Worm (Caenorhabditis elegans) whole organism, L3 larva: ENCODE data around the gene W08A12.3.

Experiments
- R02D3.7 ChIP-seq: fragments of 150-350 bp; optimal IDR thresholded peaks from 2 replicates; lab custom pipeline; 2014; ENCODE audit warnings: missing biosample characterization, missing genetic modification characterization
- aly-2 ChIP-seq: fragments of 150-350 bp; optimal IDR thresholded peaks from 2 replicates; lab custom pipeline; 2014; ENCODE audit warnings: missing biosample characterization, missing genetic modification characterization
- ceh-16 ChIP-seq: sonication (generic microtip); optimal IDR thresholded peaks from 2 replicates; lab custom pipeline; 2017; ENCODE audit warnings: missing biosample characterization, missing genetic modification characterization
- ceh-28 ChIP-seq: fragments of 150-350 bp; optimal IDR thresholded peaks from 2 replicates; lab custom pipeline; 2014; ENCODE audit warnings: missing biosample characterization, missing genetic modification reagents, missing genetic modification characterization
- ceh-82 ChIP-seq: fragments of 150-350 bp; optimal IDR thresholded peaks from 2 replicates; lab custom pipeline; 2014; ENCODE audit warnings: missing biosample characterization, missing genetic modification characterization
- ceh-9 ChIP-seq: sonication (generic microtip); optimal IDR thresholded peaks from 2 replicates; lab custom pipeline; 2018; ENCODE audit warnings: missing biosample characterization, missing genetic modification characterization
- daf-12 ChIP-seq: fragments of 150-350 bp; optimal IDR thresholded peaks from 2 replicates; lab custom pipeline; 2014; ENCODE audit warnings: missing biosample characterization, missing genetic modification reagents, missing genetic modification characterization
- egl-27 ChIP-seq: sonication (generic microtip); optimal IDR thresholded peaks from 4 replicates; lab custom pipeline; 2017; ENCODE audit warnings: missing biosample characterization, missing genetic modification reagents, missing genetic modification characterization
- egl-5 ChIP-seq: fragments of 150-350 bp; optimal IDR thresholded peaks from 2 replicates; lab custom pipeline; 2017; ENCODE audit warnings: missing biosample characterization, missing genetic modification reagents, missing genetic modification characterization, inconsistent platforms
- elt-1 ChIP-seq: fragments of 150-350 bp; optimal IDR thresholded peaks from 2 replicates; lab custom pipeline; 2014; ENCODE audit warnings: missing biosample characterization, missing genetic modification characterization
- elt-2 ChIP-seq: sonication (generic microtip); optimal IDR thresholded peaks from 2 replicates; lab custom pipeline; 2016; ENCODE audit warnings: missing genetic modification reagents, mild to moderate bottlenecking, missing genetic modification characterization, missing compliant biosample characterization
- elt-3 ChIP-seq, 3 experiments: fragments of 150-350 bp in 1 of 3; sonication (generic microtip) in 2 of 3; optimal IDR thresholded peaks; 2 replicates in 2 of 3; 4 replicates in 1 of 3; lab custom pipeline; 2014 to 2017; ENCODE audit warnings: missing biosample characterization in 3 of 3, missing genetic modification characterization in 3 of 3
- eor-1 ChIP-seq, 2 experiments: fragments of 150-350 bp; optimal IDR thresholded peaks; 2 replicates each; lab custom pipeline; 2014 to 2018; ENCODE audit warnings: missing biosample characterization in 2 of 2, missing genetic modification characterization in 2 of 2
- fkh-10 ChIP-seq: sonication (generic microtip); optimal IDR thresholded peaks from 2 replicates; lab custom pipeline; 2017; ENCODE audit warnings: missing biosample characterization, missing genetic modification reagents, missing genetic modification characterization
- fkh-2 ChIP-seq: fragments of 150-350 bp; optimal IDR thresholded peaks from 2 replicates; lab custom pipeline; 2014; ENCODE audit warnings: missing biosample characterization, missing genetic modification reagents, missing genetic modification characterization
- hmg-11 ChIP-seq: sonication (generic microtip); optimal IDR thresholded peaks from 2 replicates; lab custom pipeline; 2016; ENCODE audit warnings: missing genetic modification characterization, missing compliant biosample characterization
- jun-1 ChIP-seq: fragments of 150-350 bp; optimal IDR thresholded peaks from 2 replicates; lab custom pipeline; 2014; ENCODE audit warnings: missing biosample characterization, missing genetic modification reagents, missing genetic modification characterization
- lin-15B ChIP-seq: fragments of 150-350 bp; optimal IDR thresholded peaks from 2 replicates; lab custom pipeline; 2014; ENCODE audit warnings: missing biosample characterization, missing genetic modification characterization
- lin-39 ChIP-seq: fragments of 150-350 bp; optimal IDR thresholded peaks from 2 replicates; lab custom pipeline; 2018; ENCODE audit warnings: missing biosample characterization, missing genetic modification reagents, missing genetic modification characterization
- mdl-1 ChIP-seq: fragments of 150-350 bp; optimal IDR thresholded peaks from 2 replicates; lab custom pipeline; 2014; ENCODE audit warnings: missing biosample characterization, missing genetic modification characterization
- mml-1 ChIP-seq: fragments of 150-350 bp; sonication (generic microtip); optimal IDR thresholded peaks from 3 replicates; lab custom pipeline; 2014; ENCODE audit warnings: missing biosample characterization, missing genetic modification characterization
- nfya-1 ChIP-seq: sonication (generic microtip); optimal IDR thresholded peaks from 2 replicates; lab custom pipeline; 2017; ENCODE audit warnings: missing genetic modification characterization, mild to moderate bottlenecking, missing compliant biosample characterization, antibody characterized with exemption, moderate library complexity; ENCODE audit not compliant: insufficient read depth
- nhr-11 ChIP-seq: fragments of 150-350 bp; optimal IDR thresholded peaks from 2 replicates; lab custom pipeline; 2014; ENCODE audit warnings: missing biosample characterization, missing genetic modification characterization
- nhr-23 ChIP-seq: fragments of 150-350 bp; optimal IDR thresholded peaks from 2 replicates; lab custom pipeline; 2014; ENCODE audit warnings: missing biosample characterization, missing genetic modification reagents, missing genetic modification characterization
- nhr-237 ChIP-seq: fragments of 150-350 bp; optimal IDR thresholded peaks from 2 replicates; lab custom pipeline; 2014; ENCODE audit warnings: missing biosample characterization, missing genetic modification characterization
- nhr-25 ChIP-seq: sonication (generic microtip); optimal IDR thresholded peaks from 2 replicates; lab custom pipeline; 2017; ENCODE audit warnings: missing biosample characterization, missing genetic modification characterization
- nhr-67 ChIP-seq: fragments of 150-350 bp; optimal IDR thresholded peaks from 2 replicates; lab custom pipeline; 2014; ENCODE audit warnings: missing biosample characterization, missing genetic modification characterization
- nhr-77 ChIP-seq: fragments of 150-350 bp; optimal IDR thresholded peaks from 2 replicates; lab custom pipeline; 2014; ENCODE audit warnings: missing biosample characterization, missing genetic modification characterization
- pha-4 ChIP-seq: fragments of 150-350 bp; optimal IDR thresholded peaks from 2 replicates; lab custom pipeline; 2014; ENCODE audit warnings: missing biosample characterization, missing genetic modification reagents, missing genetic modification characterization
- pqm-1 ChIP-seq: fragments of 150-350 bp; optimal IDR thresholded peaks from 2 replicates; lab custom pipeline; 2017; ENCODE audit warnings: missing biosample characterization, missing genetic modification characterization, inconsistent platforms
- skn-1 ChIP-seq: fragments of 150-350 bp; optimal IDR thresholded peaks from 2 replicates; lab custom pipeline; 2014; ENCODE audit warnings: missing biosample characterization, missing genetic modification characterization
- snpc-4 ChIP-seq: fragments of 150-350 bp; optimal IDR thresholded peaks from 2 replicates; lab custom pipeline; 2014; ENCODE audit warnings: missing biosample characterization, missing genetic modification characterization
- tbx-2 ChIP-seq: sonication (generic microtip); optimal IDR thresholded peaks from 2 replicates; lab custom pipeline; 2016; ENCODE audit warnings: mild to moderate bottlenecking, missing genetic modification characterization, missing compliant biosample characterization
- unc-39 ChIP-seq: sonication (generic microtip); optimal IDR thresholded peaks from 4 replicates; lab custom pipeline; 2017; ENCODE audit warnings: missing biosample characterization, missing genetic modification characterization
- unc-62 ChIP-seq: fragments of 150-350 bp; sonication (generic microtip); optimal IDR thresholded peaks from 4 replicates; lab custom pipeline; 2014; ENCODE audit warnings: missing biosample characterization, missing genetic modification reagents, missing genetic modification characterization
- zag-1 ChIP-seq: fragments of 150-350 bp; optimal IDR thresholded peaks from 2 replicates; lab custom pipeline; 2014; ENCODE audit warnings: missing biosample characterization, missing genetic modification characterization
- ztf-11 ChIP-seq: fragments of 150-350 bp; optimal IDR thresholded peaks from 2 replicates; lab custom pipeline; 2014; ENCODE audit warnings: missing biosample characterization, missing genetic modification characterization
- ztf-4 ChIP-seq: fragments of 150-350 bp; optimal IDR thresholded peaks from 2 replicates; lab custom pipeline; 2014; ENCODE audit warnings: missing biosample characterization, missing genetic modification characterization

The W08A12.3 gene

DNA sequence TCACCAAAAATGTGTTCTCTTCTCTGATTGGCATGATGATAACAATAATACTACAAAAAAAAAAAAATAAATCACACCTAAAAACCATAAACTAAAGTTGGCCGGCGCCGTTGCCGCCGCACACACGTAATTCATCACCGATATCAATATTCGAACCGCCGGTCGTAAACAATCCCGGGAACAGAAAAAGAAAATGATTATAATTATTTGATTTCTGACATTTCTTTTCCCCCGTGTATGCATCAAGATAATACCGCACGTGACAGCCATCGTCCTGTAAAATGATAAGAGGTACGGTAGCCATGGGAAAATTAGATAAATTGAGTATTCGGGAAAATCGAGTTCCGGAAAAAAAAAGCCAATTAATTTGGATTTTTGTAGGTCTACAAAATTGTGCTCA lies 14.4 kb downstream of the W08A12.3 start:
- TF ChIP-seq pqm-1 (tag; lab: Kevin White, UChicago) (peak; percentile 59), nhr-23 (tag; lab: Kevin White, UChicago) (no peak), R02D3.7 (no peak), ceh-16 (tag; lab: Kevin White, UChicago) (no peak), fkh-2 (no peak), lin-15B (tag; lab: Kevin White, UChicago) (no peak), aly-2 (tag; lab: Kevin White, UChicago) (no peak), snpc-4 (tag; lab: Kevin White, UChicago) (no peak), elt-1 (tag; lab: Kevin White, UChicago) (no peak), egl-5 (tag; lab: Kevin White, UChicago) (no peak), pha-4 (peak; percentile 14), unc-62 (GFP tag; lab: Kevin White, UChicago) (no peak), ztf-11 (tag; lab: Kevin White, UChicago) (no peak), jun-1 (tag; lab: Kevin White, UChicago) (peak; percentile 37), nfya-1 (peak; percentile 8), elt-2 (tag; lab: Kevin White, UChicago) (peak; percentile 98)

DNA sequence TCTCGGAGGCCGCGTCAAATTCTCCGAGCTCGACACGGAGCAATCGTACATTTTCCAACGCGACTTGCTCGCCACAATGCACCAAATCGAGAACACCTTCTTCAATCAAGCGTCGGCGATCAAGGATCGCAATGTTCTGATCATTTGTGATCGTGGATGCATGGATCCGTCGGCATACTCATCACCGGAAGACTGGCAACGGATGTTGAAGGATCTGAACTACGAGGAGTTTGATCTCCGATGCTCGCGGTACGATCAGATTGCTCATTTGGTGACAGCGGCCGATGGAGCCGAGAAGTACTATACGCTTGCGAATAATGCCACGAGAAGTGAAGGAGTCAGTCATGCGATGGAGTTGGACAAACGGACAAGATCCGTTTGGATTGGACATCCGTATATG lies 15.8 kb downstream of the W08A12.3 start:
- TF ChIP-seq ceh-9 (tag; lab: Kevin White, UChicago) (no peak), nhr-77 (no peak), elt-2 (tag; lab: Kevin White, UChicago) (no peak), tbx-2 (tag; lab: Kevin White, UChicago) (no peak), nhr-11 (no peak), unc-62 (GFP tag; lab: Kevin White, UChicago) (no peak), egl-27 (no peak), eor-1 (tag; optimal IDR thresholded peaks at IDR 0.05; lab: Kevin White, UChicago) (no peak), ztf-11 (tag; lab: Kevin White, UChicago) (no peak), mml-1 (tag; lab: Kevin White, UChicago) (no peak), ceh-16 (tag; lab: Kevin White, UChicago) (no peak), aly-2 (tag; lab: Kevin White, UChicago) (no peak), daf-12 (tag; lab: Kevin White, UChicago) (no peak), zag-1 (tag; lab: Kevin White, UChicago) (no peak), ztf-4 (no peak)

DNA sequence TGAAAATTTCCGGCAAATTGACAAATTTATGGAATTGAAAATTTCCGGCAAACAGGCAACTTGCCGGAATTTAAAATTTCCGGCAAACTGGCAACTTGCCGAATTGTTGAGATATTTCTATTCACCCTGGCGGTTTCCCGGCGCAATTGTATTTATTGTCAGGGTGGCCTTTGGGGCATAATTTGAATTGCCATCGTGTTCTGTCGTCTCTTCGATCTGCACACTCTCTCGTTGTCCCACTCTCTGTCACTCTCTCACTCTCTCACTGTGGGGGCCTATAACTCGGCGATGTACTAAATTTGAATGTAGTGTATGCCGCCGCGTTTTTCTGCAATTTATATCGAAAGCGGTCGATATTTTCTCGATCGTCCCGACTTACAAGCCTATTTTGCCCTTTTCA lies 20.3 kb downstream of the W08A12.3 start:
- peak; percentile 1 for TF ChIP-seq nhr-23 (tag; lab: Kevin White, UChicago)
- TF ChIP-seq mdl-1 (tag; lab: Kevin White, UChicago) = no peak

DNA sequence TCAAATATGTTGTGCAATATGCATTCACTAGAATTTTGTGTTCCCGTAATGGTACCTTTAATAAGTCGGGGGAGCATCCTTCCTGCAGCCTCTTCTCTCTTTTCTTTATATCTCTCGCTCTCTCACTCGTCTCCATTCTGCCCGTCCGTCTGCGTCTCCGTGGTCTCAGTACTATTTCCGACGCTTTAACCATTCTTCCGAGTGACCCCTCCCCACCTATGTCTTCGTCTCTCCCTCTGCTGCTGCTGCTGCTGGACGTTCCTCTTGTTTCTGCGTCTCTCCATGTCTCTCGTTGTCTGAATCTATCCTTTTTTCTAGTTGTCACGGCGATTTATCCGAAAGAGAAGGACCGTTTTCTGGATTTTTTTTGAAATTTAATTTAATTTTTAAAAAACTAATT lies 21.2 kb downstream of the W08A12.3 start:
- peak; percentile 97 for TF ChIP-seq hmg-11 (tag; lab: Kevin White, UChicago)
- peak; percentile 56 for TF ChIP-seq pha-4
- TF ChIP-seq egl-5 (tag; lab: Kevin White, UChicago) = no peak
- TF ChIP-seq nhr-77 = no peak
- no peak for TF ChIP-seq unc-39 (tag; lab: Kevin White, UChicago)
- TF ChIP-seq elt-3 (tag; optimal IDR thresholded peaks at IDR 0.05; lab: Kevin White, UChicago) = no peak
- TF ChIP-seq elt-2 (tag; lab: Kevin White, UChicago) = peak; percentile 50
- TF ChIP-seq mml-1 (tag; lab: Kevin White, UChicago) = no peak
- peak; percentile 37 for TF ChIP-seq nhr-23 (tag; lab: Kevin White, UChicago)
- TF ChIP-seq ceh-82 = no peak
- TF ChIP-seq R02D3.7 = peak; percentile 64
- TF ChIP-seq ceh-28 (tag; lab: Kevin White, UChicago) = peak; percentile 52
- TF ChIP-seq nhr-237 (tag; lab: Kevin White, UChicago) = no peak
- TF ChIP-seq nhr-11 = no peak
- TF ChIP-seq nhr-67 (tag; lab: Kevin White, UChicago) = no peak
- TF ChIP-seq pqm-1 (tag; lab: Kevin White, UChicago) = peak; percentile 41
- peak; percentile 59 for TF ChIP-seq lin-39
- TF ChIP-seq nfya-1 = peak; percentile 87
- TF ChIP-seq skn-1 (tag; lab: Kevin White, UChicago) = peak; percentile 31
- TF ChIP-seq tbx-2 (tag; lab: Kevin White, UChicago) = peak; percentile 20
- TF ChIP-seq egl-27 = no peak
- TF ChIP-seq fkh-10 = no peak
- peak; percentile 55 for TF ChIP-seq nhr-25 (tag; lab: Kevin White, UChicago)
- no peak for TF ChIP-seq fkh-2
